Fruit fly (Drosophila melanogaster): ENCODE data around the gene tnc.

- no peak for TF ChIP-seq vri (GFP tag; optimal IDR thresholded peaks at IDR 0.05)
- TF ChIP-seq achi (GFP tag; optimal IDR thresholded peaks at IDR 0.05): no peak
- no peak for TF ChIP-seq dac (GFP tag; optimal IDR thresholded peaks at IDR 0.05)
- TF ChIP-seq CG8319 (GFP tag; optimal IDR thresholded peaks at IDR 0.05): no peak
- no peak for TF ChIP-seq OdsH (GFP tag; optimal IDR thresholded peaks at IDR 0.05)
- no peak for TF ChIP-seq CG6854 (GFP tag; optimal IDR thresholded peaks at IDR 0.05)
- no peak for TF ChIP-seq lz (GFP tag; optimal IDR thresholded peaks at IDR 0.05)
- no peak for TF ChIP-seq CG6276 (GFP tag; optimal IDR thresholded peaks at IDR 0.05)
- no peak for TF ChIP-seq CG10669 (GFP tag; optimal IDR thresholded peaks at IDR 0.05)
- TF ChIP-seq CG11294 (GFP tag; IDR thresholded peaks at IDR 0.05): no peak
- no peak for TF ChIP-seq Lpt (GFP tag; optimal IDR thresholded peaks at IDR 0.05)
- TF ChIP-seq Sox15 (GFP tag; optimal IDR thresholded peaks at IDR 0.05): no peak
Measured at dm6 chr3R:25044816-25045551, 60.8 kb downstream of the tnc start, which contains the start of gene 5PtaseI.

Measured in whole organism, prepupa.